Worm (Caenorhabditis elegans): Measurements from ENCODE around the gene C39B5.14.

DNA sequence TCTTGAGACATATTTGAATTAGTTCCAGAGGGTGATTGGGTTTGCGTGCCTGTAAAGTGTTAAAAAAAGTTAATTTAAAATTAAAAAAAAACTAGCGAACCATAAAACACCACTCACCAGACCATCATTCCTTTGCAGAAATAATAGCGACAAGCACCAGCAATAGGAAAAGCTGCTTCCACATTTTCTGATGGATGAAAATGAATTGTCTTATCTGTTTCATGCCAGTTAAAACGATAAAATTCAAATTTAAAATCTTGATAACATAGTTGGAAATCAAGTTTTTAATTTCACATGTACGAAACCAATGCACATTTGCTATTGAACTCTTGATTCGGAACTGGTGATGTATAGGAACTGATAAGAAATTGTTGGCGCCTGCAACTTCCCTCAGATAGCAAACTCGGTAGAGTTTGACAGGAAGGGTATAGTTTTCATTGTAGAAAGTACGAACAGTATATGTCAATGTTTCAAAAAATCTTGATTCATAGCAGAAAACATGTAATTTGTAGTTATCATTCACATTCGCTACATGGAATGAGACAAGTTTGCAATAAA is 28.4 kb downstream of the C39B5.14 start, which contains the start of gene C39B5.10:
- no peak for TF ChIP-seq fkh-10 (GFP tag; optimal IDR thresholded peaks at IDR 0.05)
- TF ChIP-seq jun-1 (tag; optimal IDR thresholded peaks at IDR 0.05) = peak; percentile 35
- no peak for TF ChIP-seq lsy-12 (tag; optimal IDR thresholded peaks at IDR 0.05)
- no peak for TF ChIP-seq eor-1 (tag; optimal IDR thresholded peaks at IDR 0.05)
- no peak for TF ChIP-seq snpc-4 (tag; optimal IDR thresholded peaks at IDR 0.05)
